Worm (Caenorhabditis elegans): ENCODE results near the gene rpl-6.

The rpl-6 gene

ce11 chrIII:7216226-7216625 lies 8.0 kb downstream of the rpl-6 start, which contains the start of gene R151.1:
Gene R151.1, plus strand, starts transcription at chrIII:7216526.
- TF ChIP-seq nhr-41 (GFP tag; IDR thresholded peaks at IDR 0.05) (no peak), spr-1 (tag; optimal IDR thresholded peaks at IDR 0.05) (no peak)

- TF ChIP-seq hlh-11 (tag; optimal IDR thresholded peaks at IDR 0.05), result peak; percentile 68
- no peak for TF ChIP-seq madf-9 (GFP tag; conservative IDR thresholded peaks at IDR 0.05)
- no peak for TF ChIP-seq daf-8 (GFP tag; IDR thresholded peaks at IDR 0.05)
- TF ChIP-seq duxl-1 (tag; optimal IDR thresholded peaks at IDR 0.05; ENCODE audit: poor library complexity), result no peak
- peak; percentile 84 for TF ChIP-seq aha-1 (tag)
- peak; percentile 82 for TF ChIP-seq nhr-11 (tag; optimal IDR thresholded peaks at IDR 0.05)
- 0 out of 2 replicates have a peak, but pooled peaks have one; percentile 48 for TF ChIP-seq ceh-20 (GFP tag; IDR thresholded peaks at IDR 0.05)
- no peak for TF ChIP-seq gei-8 (GFP tag; optimal IDR thresholded peaks at IDR 0.05)
- TF ChIP-seq lin-29 (GFP tag; IDR thresholded peaks at IDR 0.05), result no peak
- no peak for TF ChIP-seq dmd-6 (GFP tag; IDR thresholded peaks at IDR 0.05)
- peak; percentile 5 for TF ChIP-seq nhr-28 (tag; optimal IDR thresholded peaks at IDR 0.05)
- no peak for TF ChIP-seq hif-1 (tag; optimal IDR thresholded peaks at IDR 0.05)
- TF ChIP-seq lsy-2 (tag; optimal IDR thresholded peaks at IDR 0.05), result peak in 1 of 2 experiments; percentile 18
- no peak for TF ChIP-seq F26F4.8 (GFP tag; conservative IDR thresholded peaks at IDR 0.05)
- no peak for TF ChIP-seq Y105C5A.15 (GFP tag; IDR thresholded peaks at IDR 0.05)
- TF ChIP-seq ztf-7 (tag; optimal IDR thresholded peaks at IDR 0.05), result no peak
- TF ChIP-seq daf-16 (GFP tag; optimal IDR thresholded peaks at IDR 0.05), result peak in 1 of 2 experiments; percentile 95
- TF ChIP-seq daf-16 (tag; optimal IDR thresholded peaks at IDR 0.05), result no peak
- peak in 1 of 2 experiments; percentile 68 for TF ChIP-seq unc-62 (GFP tag; optimal IDR thresholded peaks at IDR 0.05 in 1 of 2)
- no peak for TF ChIP-seq unc-62 (tag; optimal IDR thresholded peaks at IDR 0.05)
- TF ChIP-seq ceh-82 (tag; optimal IDR thresholded peaks at IDR 0.05), result no peak
- TF ChIP-seq hlh-30 (tag; optimal IDR thresholded peaks at IDR 0.05; ENCODE audit: insufficient read depth), result peak; percentile 68
- no peak for TF ChIP-seq jun-1 (tag; optimal IDR thresholded peaks at IDR 0.05)
- TF ChIP-seq mdl-1 (tag; optimal IDR thresholded peaks at IDR 0.05), result peak in 1 of 2 experiments; percentile 0
- TF ChIP-seq T26A8.4 (GFP tag; IDR thresholded peaks at IDR 0.05), result no peak
- TF ChIP-seq lin-13 (GFP tag; optimal IDR thresholded peaks at IDR 0.05), result no peak
- TF ChIP-seq nhr-6 (tag; optimal IDR thresholded peaks at IDR 0.05), result no peak
Measured at ce11 chrIII:7216924-7217521, 8.8 kb downstream of the rpl-6 start.

DNA sequence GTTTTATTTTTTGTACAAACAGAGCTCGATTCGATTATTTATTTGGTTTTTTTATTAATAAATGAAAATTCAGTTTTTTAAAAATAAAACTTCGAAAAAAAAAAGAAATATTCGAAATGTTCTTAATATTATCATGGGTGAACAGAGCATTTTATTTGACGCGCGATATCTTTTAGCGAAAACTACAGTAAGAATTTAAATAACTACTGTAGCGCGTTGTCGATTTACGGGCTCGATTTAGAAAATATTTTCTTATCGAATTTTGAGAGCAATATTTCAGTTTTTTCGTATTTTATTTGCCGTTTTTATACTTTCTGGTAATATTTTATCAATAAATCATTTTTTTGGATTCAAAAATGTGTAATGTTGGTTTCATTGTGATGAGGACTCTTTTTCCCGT lies 12.9 kb downstream of the rpl-6 start:
- TF ChIP-seq ces-1 (GFP tag; optimal IDR thresholded peaks at IDR 0.05) (no peak), ctbp-1 (GFP tag; IDR thresholded peaks at IDR 0.05) (no peak), nhr-102 (tag; optimal IDR thresholded peaks at IDR 0.05) (peak; percentile 23), mdl-1 (tag; optimal IDR thresholded peaks at IDR 0.05) (no peak), mes-2 (tag; optimal IDR thresholded peaks at IDR 0.05; ENCODE audit: poor library complexity, severe bottlenecking) (no peak), Y5F2A.4 (GFP tag; optimal IDR thresholded peaks at IDR 0.05) (no peak), daf-19 (GFP tag; conservative IDR thresholded peaks at IDR 0.05) (no peak), ZK546.5 (tag; optimal IDR thresholded peaks at IDR 0.05) (no peak), spr-1 (tag; optimal IDR thresholded peaks at IDR 0.05) (no peak), lir-3 (tag; optimal IDR thresholded peaks at IDR 0.05) (no peak), T20F7.1 (GFP tag; optimal IDR thresholded peaks at IDR 0.05) (no peak), lin-15B (tag; optimal IDR thresholded peaks at IDR 0.05) (no peak), nhr-48 (tag; optimal IDR thresholded peaks at IDR 0.05) (no peak), egl-27 (tag; optimal IDR thresholded peaks at IDR 0.05) (no peak), ceh-44 (GFP tag; IDR thresholded peaks at IDR 0.05) (no peak), lim-7 (GFP tag; IDR thresholded peaks at IDR 0.05) (no peak), R02D3.7 (tag; optimal IDR thresholded peaks at IDR 0.05) (peak; percentile 65), nhr-41 (GFP tag; IDR thresholded peaks at IDR 0.05) (no peak), nhr-10 (tag; optimal IDR thresholded peaks at IDR 0.05) (no peak), Y75B8A.6 (GFP tag; IDR thresholded peaks at IDR 0.05) (no peak), T26A8.4 (GFP tag; IDR thresholded peaks at IDR 0.05) (no peak), nhr-111 (GFP tag; optimal IDR thresholded peaks at IDR 0.05) (no peak), ZK337.2 (GFP tag; IDR thresholded peaks at IDR 0.05) (no peak), mxl-2 (GFP tag; conservative IDR thresholded peaks at IDR 0.05) (no peak), egl-43 (GFP tag; IDR thresholded peaks at IDR 0.05) (no peak)
